Fruit fly (Drosophila melanogaster) whole organism, adult: Measurements from ENCODE around the gene Rcd4.
A peak's percentile ranks its signal among the peaks of the same experiment; 100 is the strongest.

Experiments
- CG14711 ChIP-seq: fragments of 200-800 bp; sonication (Bioruptor generic); optimal IDR thresholded peaks from 2 replicates; lab custom pipeline; 2018; ENCODE audit warnings: missing biosample characterization, mild to moderate bottlenecking, missing genetic modification characterization, moderate library complexity
- Crg-1 ChIP-seq: fragments of 200-800 bp; sonication (Bioruptor generic); optimal IDR thresholded peaks from 2 replicates; lab custom pipeline; 2016; ENCODE audit warnings: missing biosample characterization, missing genetic modification characterization
- Hr96 ChIP-seq: fragments of 200-800 bp; sonication (Bioruptor generic); optimal IDR thresholded peaks from 2 replicates; lab custom pipeline; 2016; ENCODE audit warnings: missing biosample characterization, missing genetic modification characterization
- bab1 ChIP-seq: fragments of 200-800 bp; sonication (Bioruptor generic); optimal IDR thresholded peaks from 3 replicates; lab custom pipeline; 2019; ENCODE audit warnings: missing biosample characterization, mild to moderate bottlenecking, missing genetic modification characterization, moderate library complexity
- cnc ChIP-seq, 2 experiments: fragments of >200 bp; optimal IDR thresholded peaks; 2 replicates each; lab custom pipeline; 2017
- kay ChIP-seq: fragments of 200-800 bp; sonication (Bioruptor generic); peaks from one replicate; lab custom pipeline; 2016; ENCODE audit warnings: missing biosample characterization, missing genetic modification characterization, borderline replicate concordance
- ovo ChIP-seq: fragments of 200-800 bp; sonication (Bioruptor generic); optimal IDR thresholded peaks from 2 replicates; lab custom pipeline; 2016; ENCODE audit warnings: missing biosample characterization, missing genetic modification characterization
- pad ChIP-seq: fragments of 200-800 bp; sonication (Bioruptor generic); optimal IDR thresholded peaks from 3 replicates; lab custom pipeline; 2017; ENCODE audit warnings: missing biosample characterization, missing genetic modification characterization, mild to moderate bottlenecking, moderate library complexity, missing genetic modification reagents
- toe ChIP-seq: fragments of 200-800 bp; sonication (Bioruptor generic); optimal IDR thresholded peaks from 2 replicates; lab custom pipeline; 2016; ENCODE audit warnings: missing biosample characterization, missing genetic modification characterization

dm6 chr2L:8364006-8364956 is 18.4 kb upstream of the Rcd4 start, which contains the start of the genes RpS13 and CSN8:
- TF ChIP-seq bab1 (GFP tag; lab: Kevin White, UChicago) (peak; percentile 51), cnc (optimal IDR thresholded peaks at IDR 0.05; lab: Kevin White, UChicago) (no peak), Hr96 (peak; percentile 19), CG14711 (tag; lab: Kevin White, UChicago) (peak; percentile 72), kay (GFP tag; lab: Kevin White, UChicago) (no peak), toe (GFP tag; lab: Kevin White, UChicago) (peak; percentile 54), pad (GFP tag; lab: Kevin White, UChicago) (peak; percentile 37), Crg-1 (no peak), ovo (GFP tag; lab: Kevin White, UChicago) (no peak)
